Worm (Caenorhabditis elegans): ENCODE data around the gene snap-29.

Gene snap-29

DNA sequence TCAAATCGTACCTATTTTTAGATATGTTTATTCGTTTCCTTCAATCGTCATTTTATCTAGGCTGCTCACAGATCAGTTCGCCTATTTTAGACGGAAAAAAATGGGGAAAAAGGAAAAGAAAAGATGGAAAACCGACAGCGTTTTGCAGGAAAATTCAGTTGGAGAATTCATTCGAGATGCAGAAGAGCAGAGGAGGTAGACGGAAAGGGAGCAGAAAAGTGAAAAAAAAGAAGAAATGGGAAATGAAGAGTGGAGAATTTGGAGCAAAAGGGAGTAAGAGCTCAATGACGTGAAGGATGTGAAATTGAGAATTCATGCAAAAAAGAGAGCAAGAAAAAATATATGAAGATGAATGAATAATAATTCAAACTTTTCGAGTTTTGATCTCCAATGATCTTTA lies 8.4 kb downstream of the snap-29 start:
- TF ChIP-seq B0310.2 (tag; optimal IDR thresholded peaks at IDR 0.05) = no peak
- TF ChIP-seq pes-1 (GFP tag; IDR thresholded peaks at IDR 0.05) = no peak
- no peak for TF ChIP-seq sea-1 (GFP tag; conservative IDR thresholded peaks at IDR 0.05)
- no peak for TF ChIP-seq flt-1 (GFP tag; IDR thresholded peaks at IDR 0.05)
- no peak for TF ChIP-seq aly-1 (tag; optimal IDR thresholded peaks at IDR 0.05)
- no peak for TF ChIP-seq hmbx-1 (tag; optimal IDR thresholded peaks at IDR 0.05)
- TF ChIP-seq F13C5.2 (tag; optimal IDR thresholded peaks at IDR 0.05) = no peak
- no peak for TF ChIP-seq scrt-1 (GFP tag; IDR thresholded peaks at IDR 0.05)
- TF ChIP-seq tra-4 (tag; optimal IDR thresholded peaks at IDR 0.05) = no peak
- no peak for TF ChIP-seq ets-7 (tag; optimal IDR thresholded peaks at IDR 0.05)
- no peak for TF ChIP-seq hmg-4 (GFP tag; optimal IDR thresholded peaks at IDR 0.05)
- TF ChIP-seq ceh-36 (tag; optimal IDR thresholded peaks at IDR 0.05) = no peak
- no peak for TF ChIP-seq tbx-11 (GFP tag; IDR thresholded peaks at IDR 0.05)
- TF ChIP-seq hnd-1 (tag; optimal IDR thresholded peaks at IDR 0.05) = no peak
- TF ChIP-seq ama-1 (optimal IDR thresholded peaks at IDR 0.05) = no peak
- no peak for TF ChIP-seq tbx-37 (GFP tag; conservative IDR thresholded peaks at IDR 0.05)
- no peak for TF ChIP-seq ceh-13 (GFP tag; optimal IDR thresholded peaks at IDR 0.05)

DNA sequence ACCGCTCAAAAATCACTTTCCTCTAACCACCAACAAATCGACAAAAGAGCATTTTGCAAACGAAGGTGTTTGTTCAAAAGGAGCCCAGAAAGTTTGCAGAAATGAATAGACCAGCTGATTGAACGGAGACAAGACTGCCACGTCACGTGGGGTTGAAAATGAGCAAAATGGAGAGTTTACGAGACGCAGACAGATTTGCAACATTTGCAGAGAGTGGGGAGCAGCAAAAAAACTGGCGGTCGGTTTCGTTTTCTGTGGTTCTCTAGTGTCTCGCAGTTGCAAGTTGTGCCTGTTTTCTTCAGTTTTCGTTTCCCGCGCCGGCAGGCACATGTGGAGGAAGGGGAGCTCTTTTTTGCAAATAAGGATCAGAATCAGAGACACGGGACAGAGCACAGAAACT lies 9.4 kb downstream of the snap-29 start:
- TF ChIP-seq tbx-11 (GFP tag; IDR thresholded peaks at IDR 0.05) = no peak
- TF ChIP-seq aly-1 (tag; optimal IDR thresholded peaks at IDR 0.05) = no peak
- TF ChIP-seq tra-4 (tag; optimal IDR thresholded peaks at IDR 0.05) = no peak
- no peak for TF ChIP-seq ceh-13 (GFP tag; optimal IDR thresholded peaks at IDR 0.05)
- no peak for TF ChIP-seq flt-1 (GFP tag; IDR thresholded peaks at IDR 0.05)
- TF ChIP-seq pes-1 (GFP tag; IDR thresholded peaks at IDR 0.05) = no peak
- TF ChIP-seq hmg-4 (GFP tag; optimal IDR thresholded peaks at IDR 0.05) = no peak
- TF ChIP-seq B0310.2 (tag; optimal IDR thresholded peaks at IDR 0.05) = no peak
- no peak for TF ChIP-seq scrt-1 (GFP tag; IDR thresholded peaks at IDR 0.05)
- TF ChIP-seq ama-1 (optimal IDR thresholded peaks at IDR 0.05) = no peak
- TF ChIP-seq ceh-36 (tag; optimal IDR thresholded peaks at IDR 0.05) = no peak
- TF ChIP-seq ets-7 (tag; optimal IDR thresholded peaks at IDR 0.05) = no peak
- no peak for TF ChIP-seq sea-1 (GFP tag; conservative IDR thresholded peaks at IDR 0.05)
- no peak for TF ChIP-seq hnd-1 (tag; optimal IDR thresholded peaks at IDR 0.05)
- no peak for TF ChIP-seq hmbx-1 (tag; optimal IDR thresholded peaks at IDR 0.05)

DNA sequence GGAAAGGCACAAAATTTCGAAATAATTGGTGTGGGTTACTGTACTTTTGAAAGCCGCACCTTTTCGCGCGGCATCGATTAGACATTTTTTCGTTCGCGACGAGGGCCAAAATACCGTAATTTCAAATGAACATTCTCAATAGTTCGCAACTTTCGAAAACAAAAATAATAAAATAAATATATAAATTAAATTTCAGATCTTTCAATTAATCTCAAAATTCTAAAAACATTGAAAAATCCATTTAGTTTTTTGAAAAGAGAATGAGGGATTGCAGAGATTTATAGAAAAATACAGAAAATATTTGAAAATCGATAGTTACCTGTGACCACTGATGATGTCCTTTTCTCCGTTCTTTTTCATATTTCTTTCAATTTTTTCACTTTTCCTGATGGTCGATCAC lies 10.0 kb downstream of the snap-29 start, which contains the start of gene K02D10.8:
Gene K02D10.8 (plus strand): TSS at position 301 of the 400 bp plus-strand sequence.
- no peak for TF ChIP-seq pes-1 (GFP tag; IDR thresholded peaks at IDR 0.05)
- TF ChIP-seq flt-1 (GFP tag; IDR thresholded peaks at IDR 0.05) = no peak
- no peak for TF ChIP-seq F13C5.2 (tag; optimal IDR thresholded peaks at IDR 0.05)
- TF ChIP-seq scrt-1 (GFP tag; IDR thresholded peaks at IDR 0.05) = no peak
- no peak for TF ChIP-seq tbx-11 (GFP tag; IDR thresholded peaks at IDR 0.05)
- no peak for TF ChIP-seq hmbx-1 (tag; optimal IDR thresholded peaks at IDR 0.05)
- no peak for TF ChIP-seq hnd-1 (tag; optimal IDR thresholded peaks at IDR 0.05)
- no peak for TF ChIP-seq ama-1 (optimal IDR thresholded peaks at IDR 0.05)
- TF ChIP-seq tbx-37 (GFP tag; conservative IDR thresholded peaks at IDR 0.05) = no peak
- no peak for TF ChIP-seq tra-4 (tag; optimal IDR thresholded peaks at IDR 0.05)
- no peak for TF ChIP-seq sea-1 (GFP tag; conservative IDR thresholded peaks at IDR 0.05)
- TF ChIP-seq ets-7 (tag; optimal IDR thresholded peaks at IDR 0.05) = no peak
- TF ChIP-seq ceh-36 (tag; optimal IDR thresholded peaks at IDR 0.05) = no peak
- TF ChIP-seq hmg-4 (GFP tag; optimal IDR thresholded peaks at IDR 0.05) = no peak
- TF ChIP-seq ceh-13 (GFP tag; optimal IDR thresholded peaks at IDR 0.05) = no peak
- no peak for TF ChIP-seq B0310.2 (tag; optimal IDR thresholded peaks at IDR 0.05)
- no peak for TF ChIP-seq aly-1 (tag; optimal IDR thresholded peaks at IDR 0.05)

DNA sequence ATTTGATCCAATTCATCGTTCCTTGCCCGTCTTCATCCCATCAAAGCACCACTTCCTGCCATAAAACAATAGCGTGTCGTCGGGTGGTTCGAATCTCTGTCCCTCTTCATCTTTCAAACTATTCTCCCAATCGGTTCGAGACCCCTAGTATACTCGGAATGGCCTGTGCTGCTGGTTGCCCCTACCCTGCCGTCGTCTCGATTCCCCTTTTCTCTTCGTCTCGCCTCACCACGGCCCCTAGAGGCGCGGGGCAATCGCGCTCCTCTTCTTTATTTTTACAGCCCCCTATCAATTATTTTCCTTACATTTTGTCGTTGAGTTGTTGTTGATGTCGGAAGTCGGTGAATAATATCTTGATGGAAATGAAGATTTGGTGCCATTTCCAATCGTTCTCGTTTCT lies 12.6 kb downstream of the snap-29 start:
- TF ChIP-seq hnd-1 (tag; optimal IDR thresholded peaks at IDR 0.05) (no peak), hmbx-1 (tag; optimal IDR thresholded peaks at IDR 0.05) (no peak), hmg-4 (GFP tag; optimal IDR thresholded peaks at IDR 0.05) (no peak), scrt-1 (GFP tag; IDR thresholded peaks at IDR 0.05) (no peak), ama-1 (optimal IDR thresholded peaks at IDR 0.05) (no peak)

DNA sequence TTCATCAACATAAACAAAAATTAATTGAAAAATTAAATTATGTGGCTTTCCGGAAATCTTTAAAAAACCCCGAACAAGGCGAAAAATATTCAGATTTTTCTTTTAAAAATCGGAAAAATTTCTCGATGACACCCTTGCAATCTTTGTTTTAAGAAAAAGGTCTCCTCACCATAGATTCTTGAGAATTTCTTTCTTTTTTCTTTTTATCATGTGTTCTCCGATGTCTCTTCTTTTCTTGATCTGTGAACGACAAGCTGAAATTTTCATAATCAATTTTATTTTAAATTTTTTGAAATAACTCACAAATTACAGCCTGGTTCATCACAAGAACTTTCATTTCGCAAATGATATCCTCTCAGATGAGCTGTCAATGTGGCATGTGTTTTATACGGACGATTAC lies 15.2 kb downstream of the snap-29 start, which contains the start of the genes zfp-1 and F54F2.14:
Gene zfp-1 (plus strand): TSS at position 301 of the 400 bp plus-strand sequence.
Gene F54F2.14 (plus strand): TSS at position 312 of the 400 bp plus-strand sequence.
- TF ChIP-seq F13C5.2 (tag; optimal IDR thresholded peaks at IDR 0.05) (no peak), ets-7 (tag; optimal IDR thresholded peaks at IDR 0.05) (no peak), B0310.2 (tag; optimal IDR thresholded peaks at IDR 0.05) (no peak), ceh-13 (GFP tag; optimal IDR thresholded peaks at IDR 0.05) (no peak), aly-1 (tag; optimal IDR thresholded peaks at IDR 0.05) (no peak), tbx-11 (GFP tag; IDR thresholded peaks at IDR 0.05) (no peak), hmbx-1 (tag; optimal IDR thresholded peaks at IDR 0.05) (no peak), tra-4 (tag; optimal IDR thresholded peaks at IDR 0.05) (no peak), ama-1 (optimal IDR thresholded peaks at IDR 0.05) (no peak)

DNA sequence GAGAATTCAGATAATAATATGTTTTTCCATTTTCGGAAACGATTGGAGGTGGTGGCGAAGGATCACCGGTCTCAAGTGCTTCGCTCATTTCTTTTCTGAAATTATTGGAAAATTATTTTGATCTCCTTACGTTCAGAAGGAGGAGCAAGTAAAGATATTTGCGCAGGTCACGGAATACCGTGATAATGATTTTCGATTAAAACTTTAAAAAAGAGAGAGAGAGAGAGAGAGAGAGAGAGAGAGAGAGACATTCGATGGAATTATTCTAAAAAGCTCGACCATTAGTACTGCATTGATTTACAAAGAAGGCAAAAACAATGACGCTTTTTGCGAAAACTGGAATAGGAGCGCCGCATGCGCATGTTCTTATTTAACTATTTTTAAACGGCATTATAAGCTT lies 16.2 kb downstream of the snap-29 start, which contains the start of gene ztf-1:
Gene ztf-1 (minus strand): TSS at position 101 of the 400 bp plus-strand sequence.
- TF ChIP-seq tra-4 (tag; optimal IDR thresholded peaks at IDR 0.05) = no peak
- TF ChIP-seq hmbx-1 (tag; optimal IDR thresholded peaks at IDR 0.05) = no peak
- TF ChIP-seq F13C5.2 (tag; optimal IDR thresholded peaks at IDR 0.05) = no peak
- no peak for TF ChIP-seq scrt-1 (GFP tag; IDR thresholded peaks at IDR 0.05)
- TF ChIP-seq aly-1 (tag; optimal IDR thresholded peaks at IDR 0.05) = no peak
- no peak for TF ChIP-seq ama-1 (optimal IDR thresholded peaks at IDR 0.05)
- TF ChIP-seq hnd-1 (tag; optimal IDR thresholded peaks at IDR 0.05) = no peak
- TF ChIP-seq B0310.2 (tag; optimal IDR thresholded peaks at IDR 0.05) = no peak

DNA sequence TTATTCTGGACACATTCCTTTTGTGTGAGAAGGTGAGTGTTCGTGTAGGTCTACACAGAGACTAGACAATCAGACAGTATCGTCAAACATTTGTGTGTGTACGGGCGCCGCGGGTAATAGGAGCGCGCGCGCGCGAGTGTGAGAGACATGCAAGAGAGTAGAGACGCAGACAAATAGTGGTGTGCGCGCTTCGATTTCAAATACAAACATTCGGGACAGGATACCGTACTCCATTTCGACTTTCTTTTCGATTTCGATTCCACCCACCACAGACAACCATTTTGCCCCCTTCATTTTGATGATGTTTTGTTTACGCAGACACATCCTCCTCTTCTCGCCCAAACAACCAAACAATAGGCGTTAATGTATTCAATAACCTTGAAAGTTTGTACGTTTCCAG lies 18.7 kb downstream of the snap-29 start:
- TF ChIP-seq tbx-11 (GFP tag; IDR thresholded peaks at IDR 0.05) (no peak), sea-1 (GFP tag; conservative IDR thresholded peaks at IDR 0.05) (no peak), hmg-4 (GFP tag; optimal IDR thresholded peaks at IDR 0.05) (peak; percentile 15)

DNA sequence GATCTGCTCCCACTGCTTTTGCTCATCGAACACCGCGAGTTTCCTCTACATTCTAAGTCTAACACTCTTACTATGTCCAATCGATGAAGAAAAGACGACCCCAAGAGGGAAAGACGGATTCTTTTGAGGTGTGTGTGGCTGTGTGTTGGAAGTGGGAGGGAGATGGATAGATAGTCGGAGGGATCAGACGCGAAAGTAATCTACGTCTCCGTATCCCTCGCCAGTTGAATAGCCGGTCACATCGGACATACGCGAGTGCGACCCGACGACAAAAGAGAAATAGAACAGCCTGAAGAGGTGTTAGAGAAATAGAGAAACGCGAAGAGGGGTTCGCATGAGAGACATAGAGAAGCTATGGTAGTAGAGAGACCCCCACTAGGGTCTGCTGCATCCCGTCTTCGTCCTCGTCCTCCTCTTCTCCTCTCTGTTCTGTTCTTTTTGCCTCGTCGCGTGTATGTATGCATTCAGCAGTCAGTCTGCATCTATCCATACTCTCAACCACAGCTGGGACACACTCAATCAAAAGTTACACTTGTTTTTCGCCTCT lies 19.6 kb downstream of the snap-29 start:
- peak; percentile 9 for TF ChIP-seq F13C5.2 (tag; optimal IDR thresholded peaks at IDR 0.05)
- no peak for TF ChIP-seq ceh-13 (GFP tag; optimal IDR thresholded peaks at IDR 0.05)
- peak; percentile 60 for TF ChIP-seq B0310.2 (tag; optimal IDR thresholded peaks at IDR 0.05)
- TF ChIP-seq ceh-36 (tag; optimal IDR thresholded peaks at IDR 0.05) = peak; percentile 4
- no peak for TF ChIP-seq hnd-1 (tag; optimal IDR thresholded peaks at IDR 0.05)
- no peak for TF ChIP-seq tbx-37 (GFP tag; conservative IDR thresholded peaks at IDR 0.05)
- TF ChIP-seq flt-1 (GFP tag; IDR thresholded peaks at IDR 0.05) = no peak; the same call in 1 of the 2 replicates
- peak; percentile 77 for TF ChIP-seq hmg-4 (GFP tag; optimal IDR thresholded peaks at IDR 0.05)
